Fruit fly (Drosophila melanogaster) whole organism, embryonic: ENCODE measurements around the gene Rab23.

ENCODE experiments used
- B-H1 ChIP-seq: fragments of 200-800 bp; sonication (Bioruptor generic); IDR thresholded peaks from 3 replicates; pipeline ENCODE4 v1.3.6; 2022; ENCODE audit warnings: missing biosample characterization, missing genetic modification characterization
- BtbVII ChIP-seq: fragments of 200-800 bp; sonication (Bioruptor generic); optimal IDR thresholded peaks from 3 replicates; lab custom pipeline; 2017; ENCODE audit warnings: missing biosample characterization, mild to moderate bottlenecking, missing genetic modification characterization
- CG10366 ChIP-seq: fragments of 200-800 bp; sonication (Bioruptor generic); IDR thresholded peaks from 2 replicates; pipeline ENCODE4 v1.3.6; 2022; ENCODE audit warnings: missing biosample characterization, missing genetic modification characterization
- CG12071 ChIP-seq: fragments of 200-800 bp; sonication (Bioruptor generic); optimal IDR thresholded peaks from 3 replicates; lab custom pipeline; 2018; ENCODE audit warnings: missing biosample characterization, mild to moderate bottlenecking, missing genetic modification characterization
- CG12219 ChIP-seq: fragments of 200-800 bp; sonication (Bioruptor generic); optimal IDR thresholded peaks from 3 replicates; lab custom pipeline; 2018; ENCODE audit warnings: missing biosample characterization, mild to moderate bottlenecking, missing genetic modification characterization
- CG12391 ChIP-seq: fragments of 200-800 bp; sonication (Bioruptor generic); optimal IDR thresholded peaks from 3 replicates; lab custom pipeline; 2018; ENCODE audit warnings: missing biosample characterization, mild to moderate bottlenecking, missing genetic modification characterization, moderate library complexity
- CG15011 ChIP-seq: fragments of 200-800 bp; sonication (Bioruptor generic); optimal IDR thresholded peaks from 3 replicates; lab custom pipeline; 2018; ENCODE audit warnings: missing biosample characterization, mild to moderate bottlenecking, missing genetic modification characterization
- CG17186 ChIP-seq: fragments of 200-800 bp; sonication (Bioruptor generic); optimal IDR thresholded peaks from 3 replicates; lab custom pipeline; 2017; ENCODE audit warnings: missing biosample characterization, missing genetic modification reagents, missing genetic modification characterization
- CG2129 ChIP-seq: fragments of 200-800 bp; sonication (Bioruptor generic); IDR thresholded peaks from 2 replicates; pipeline ENCODE4 v1.3.6; 2022; ENCODE audit warnings: missing biosample characterization, missing genetic modification characterization; ENCODE audit not compliant: partially characterized antibody
- CG3065 ChIP-seq: fragments of 200-800 bp; sonication (Bioruptor generic); optimal IDR thresholded peaks from 2 replicates; lab custom pipeline; 2016; ENCODE audit warnings: missing biosample characterization, missing genetic modification characterization
- CG3163 ChIP-seq: fragments of 200-800 bp; sonication (Bioruptor generic); optimal IDR thresholded peaks from 3 replicates; lab custom pipeline; 2016; ENCODE audit warnings: missing biosample characterization, missing genetic modification characterization
- CG32532 ChIP-seq: fragments of 200-800 bp; sonication (Bioruptor generic); IDR thresholded peaks from 2 replicates; pipeline ENCODE4 v1.3.6; 2022; ENCODE audit warnings: missing biosample characterization, missing genetic modification characterization
- CG3407 ChIP-seq: fragments of 200-800 bp; sonication (Bioruptor generic); optimal IDR thresholded peaks from 2 replicates; lab custom pipeline; 2018; ENCODE audit warnings: missing biosample characterization, mild to moderate bottlenecking, missing genetic modification characterization
- CG4820 ChIP-seq: fragments of 200-800 bp; sonication (Bioruptor generic); optimal IDR thresholded peaks from 3 replicates; lab custom pipeline; 2016; ENCODE audit warnings: missing biosample characterization, missing genetic modification characterization
- CG4854 ChIP-seq: fragments of 200-800 bp; sonication (Bioruptor generic); optimal IDR thresholded peaks from 2 replicates; lab custom pipeline; 2016; ENCODE audit warnings: missing biosample characterization, missing genetic modification characterization, inconsistent platforms
- CG6791 ChIP-seq: fragments of 200-800 bp; sonication (Bioruptor generic); IDR thresholded peaks from 3 replicates; pipeline ENCODE4 v1.3.6; 2022; ENCODE audit warnings: missing biosample characterization, missing genetic modification characterization; ENCODE audit not compliant: partially characterized antibody
- CG7372 ChIP-seq: fragments of 200-800 bp; sonication (Bioruptor generic); IDR thresholded peaks from 2 replicates; pipeline ENCODE4 v1.3.6; 2022; ENCODE audit warnings: missing biosample characterization, missing genetic modification characterization
- CG8478 ChIP-seq: fragments of >200 bp; optimal IDR thresholded peaks from 2 replicates; lab custom pipeline; 2018
- CG9215 ChIP-seq: fragments of 200-800 bp; sonication (Bioruptor generic); IDR thresholded peaks from 2 replicates; pipeline ENCODE4 v1.3.6; 2022; ENCODE audit warnings: missing biosample characterization, missing genetic modification characterization
- CG9437 ChIP-seq: fragments of 200-800 bp; sonication (Bioruptor generic); optimal IDR thresholded peaks from 2 replicates; lab custom pipeline; 2018; ENCODE audit warnings: missing biosample characterization, mild to moderate bottlenecking, missing genetic modification characterization
- CG9817 ChIP-seq: fragments of 200-800 bp; sonication (Bioruptor generic); optimal IDR thresholded peaks from 2 replicates; lab custom pipeline; 2018; ENCODE audit warnings: missing biosample characterization, mild to moderate bottlenecking, missing genetic modification characterization, moderate library complexity
- D19B ChIP-seq: fragments of 200-800 bp; sonication (Bioruptor generic); optimal IDR thresholded peaks from 2 replicates; lab custom pipeline; 2017; ENCODE audit warnings: missing biosample characterization, mild to moderate bottlenecking, missing genetic modification characterization
- Dad ChIP-seq: fragments of 200-800 bp; sonication (Bioruptor generic); optimal IDR thresholded peaks from 3 replicates; lab custom pipeline; 2016; ENCODE audit warnings: missing biosample characterization, missing genetic modification characterization
- Dref ChIP-seq: fragments of 200-800 bp; sonication (Bioruptor generic); IDR thresholded peaks from 2 replicates; pipeline ENCODE4 v1.3.6; 2022; ENCODE audit warnings: missing biosample characterization, missing genetic modification characterization
- Eip74EF ChIP-seq, 2 experiments: fragments of 200-800 bp in 1 of 2; fragments of >200 bp in 1 of 2; sonication (Bioruptor generic) in 1 of 2; optimal IDR thresholded peaks; 2 replicates each; lab custom pipeline; 2017 to 2019; ENCODE audit warnings: missing biosample characterization in 2 of 2, missing genetic modification characterization in 2 of 2, mild to moderate bottlenecking in 1 of 2, moderate library complexity in 1 of 2
- Fer2 ChIP-seq: fragments of 200-800 bp; sonication (Bioruptor generic); optimal IDR thresholded peaks from 2 replicates; lab custom pipeline; 2018; ENCODE audit warnings: missing biosample characterization, mild to moderate bottlenecking, missing genetic modification characterization, moderate library complexity
- HLH54F ChIP-seq: fragments of 200-800 bp; sonication (Bioruptor generic); optimal IDR thresholded peaks from 3 replicates; lab custom pipeline; 2016; ENCODE audit warnings: missing biosample characterization, missing genetic modification characterization
- Oaz ChIP-seq: fragments of 200-800 bp; sonication (Bioruptor generic); IDR thresholded peaks from 2 replicates; pipeline ENCODE4 v1.3.6; 2022; ENCODE audit warnings: missing biosample characterization, missing genetic modification characterization
- Oli ChIP-seq: fragments of 200-800 bp; sonication (Bioruptor generic); optimal IDR thresholded peaks from 2 replicates; lab custom pipeline; 2018; ENCODE audit warnings: missing biosample characterization, mild to moderate bottlenecking, missing genetic modification characterization, moderate library complexity
- Spps ChIP-seq: fragments of 200-800 bp; sonication (Bioruptor generic); optimal IDR thresholded peaks from 2 replicates; lab custom pipeline; 2018; ENCODE audit warnings: missing biosample characterization, mild to moderate bottlenecking, missing genetic modification characterization
- Sry-β ChIP-seq: fragments of 200-800 bp; sonication (Bioruptor generic); optimal IDR thresholded peaks from 2 replicates; lab custom pipeline; 2018; ENCODE audit warnings: missing biosample characterization, mild to moderate bottlenecking, missing genetic modification characterization, moderate library complexity
- Ssrp ChIP-seq: fragments of 200-800 bp; sonication (Bioruptor generic); optimal IDR thresholded peaks from 2 replicates; lab custom pipeline; 2018; ENCODE audit warnings: missing biosample characterization, mild to moderate bottlenecking, missing genetic modification characterization, moderate library complexity
- TFAM ChIP-seq: fragments of 200-800 bp; sonication (Bioruptor generic); optimal IDR thresholded peaks from 2 replicates; lab custom pipeline; 2017; ENCODE audit warnings: missing biosample characterization, missing genetic modification characterization, inconsistent platforms
- Trl ChIP-seq, 3 experiments: fragments of >200 bp in 2 of 3; fragments of 200-800 bp in 1 of 3; sonication (Bioruptor generic) in 1 of 3; optimal IDR thresholded peaks; 2 replicates in 1 of 3; 3 replicates in 2 of 3; lab custom pipeline; 2016 to 2017; ENCODE audit warnings: missing biosample characterization in 1 of 3, missing genetic modification characterization in 1 of 3
- az2 ChIP-seq: fragments of 200-800 bp; sonication (Bioruptor generic); optimal IDR thresholded peaks from 3 replicates; lab custom pipeline; 2016; ENCODE audit warnings: missing biosample characterization, missing genetic modification characterization
- chif ChIP-seq, 2 experiments: fragments of 200-800 bp; sonication (Bioruptor generic); optimal IDR thresholded peaks; 3 replicates each; lab custom pipeline; 2016; ENCODE audit warnings: missing biosample characterization in 2 of 2, missing genetic modification characterization in 2 of 2
- chn ChIP-seq: fragments of 200-800 bp; sonication (Bioruptor generic); optimal IDR thresholded peaks from 2 replicates; lab custom pipeline; 2016; ENCODE audit warnings: missing biosample characterization, missing genetic modification characterization
- corto ChIP-seq: fragments of 200-800 bp; sonication (Bioruptor generic); optimal IDR thresholded peaks from 2 replicates; lab custom pipeline; 2016; ENCODE audit warnings: missing biosample characterization, mild to moderate bottlenecking, missing genetic modification characterization, moderate library complexity
- dysf ChIP-seq: fragments of 200-800 bp; sonication (Bioruptor generic); IDR thresholded peaks from 3 replicates; pipeline ENCODE4 v1.3.6; 2022; ENCODE audit warnings: missing biosample characterization, missing genetic modification characterization
- emc ChIP-seq: fragments of 200-800 bp; sonication (Bioruptor generic); optimal IDR thresholded peaks from 2 replicates; lab custom pipeline; 2016; ENCODE audit warnings: missing biosample characterization, missing genetic modification characterization
- jigr1 ChIP-seq: fragments of 200-800 bp; sonication (Bioruptor generic); IDR thresholded peaks from 3 replicates; pipeline ENCODE4 v1.3.6; 2022; ENCODE audit warnings: missing biosample characterization, missing genetic modification characterization
- lab ChIP-seq: fragments of 200-800 bp; sonication (Bioruptor generic); optimal IDR thresholded peaks from 3 replicates; lab custom pipeline; 2017; ENCODE audit warnings: missing biosample characterization, missing genetic modification characterization, mild to moderate bottlenecking, moderate library complexity, missing genetic modification reagents
- lmd ChIP-seq: fragments of 200-800 bp; sonication (Bioruptor generic); IDR thresholded peaks from 2 replicates; pipeline ENCODE4 v1.3.6; 2022; ENCODE audit warnings: missing biosample characterization, missing genetic modification characterization
- oc ChIP-seq: fragments of 200-800 bp; sonication (Bioruptor generic); optimal IDR thresholded peaks from 2 replicates; lab custom pipeline; 2018; ENCODE audit warnings: missing biosample characterization, mild to moderate bottlenecking, missing genetic modification characterization, moderate library complexity
- pfk ChIP-seq: fragments of 200-800 bp; sonication (Bioruptor generic); optimal IDR thresholded peaks from 2 replicates; lab custom pipeline; 2018; ENCODE audit warnings: missing biosample characterization, mild to moderate bottlenecking, missing genetic modification characterization, moderate library complexity
- pita ChIP-seq: fragments of 200-800 bp; sonication (Bioruptor generic); optimal IDR thresholded peaks from 2 replicates; lab custom pipeline; 2017; ENCODE audit warnings: missing biosample characterization, mild to moderate bottlenecking, missing genetic modification characterization
- pzg ChIP-seq: fragments of 200-800 bp; sonication (Bioruptor generic); optimal IDR thresholded peaks from 3 replicates; lab custom pipeline; 2018; ENCODE audit warnings: missing biosample characterization, mild to moderate bottlenecking, missing genetic modification characterization, moderate library complexity
- trem ChIP-seq: fragments of 200-800 bp; optimal IDR thresholded peaks from 3 replicates; lab custom pipeline; 2019; ENCODE audit warnings: missing biosample characterization, mild to moderate bottlenecking, missing genetic modification characterization, moderate library complexity

Gene Rab23

DNA sequence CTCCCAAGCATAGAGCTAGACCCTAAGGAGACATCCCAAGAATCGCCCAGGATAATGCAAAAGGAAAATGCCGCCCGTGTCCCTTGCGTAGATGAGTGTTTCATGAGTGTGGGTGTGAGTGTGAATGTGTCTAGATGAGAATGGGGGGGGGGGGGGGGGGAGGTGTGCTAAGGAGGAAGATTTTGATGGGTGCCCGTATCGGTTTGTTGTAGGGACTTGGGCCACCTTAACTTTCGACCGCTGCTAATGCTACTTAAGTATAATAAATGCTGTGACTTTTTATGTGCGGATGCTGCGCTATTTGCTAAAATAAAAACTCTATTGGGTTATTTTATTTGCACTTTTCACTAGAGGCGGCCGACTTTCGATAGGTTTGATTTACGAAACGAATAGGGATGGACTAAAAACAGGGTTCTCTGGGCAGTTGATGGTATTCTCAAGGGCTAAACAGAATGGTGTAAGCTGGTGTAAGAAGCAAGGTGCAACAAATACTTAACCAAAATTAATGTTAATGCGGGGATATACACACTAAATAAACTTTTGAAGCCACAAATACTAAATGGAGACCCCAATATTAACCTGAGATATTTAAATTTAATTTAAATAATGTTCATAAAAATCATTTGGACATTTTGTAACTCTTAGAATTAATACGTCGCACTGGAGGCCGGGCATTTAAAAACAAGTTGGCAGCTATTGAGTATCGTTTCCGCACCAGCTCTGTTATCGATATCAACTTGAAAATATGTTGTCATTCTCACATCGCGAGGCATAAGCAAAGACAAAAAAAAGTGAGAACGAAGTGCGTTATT lies 16.1 kb downstream of the Rab23 start, which contains the start of the genes Xe7 and Atg17 (continued):
- peak; percentile 90 for TF ChIP-seq lab (GFP tag; lab: Kevin White, UChicago)
- peak; percentile 65 for TF ChIP-seq CG12071
- peak; percentile 94 for TF ChIP-seq Ssrp (tag; lab: Kevin White, UChicago)
- peak; percentile 79 for TF ChIP-seq CG3407 (GFP tag; lab: Kevin White, UChicago)
- peak; percentile 94 for TF ChIP-seq CG7372 (GFP tag; lab: Robert Waterston, UW)
- peak; percentile 87 for TF ChIP-seq B-H1 (GFP tag; lab: Robert Waterston, UW)
- TF ChIP-seq CG17186 (GFP tag; lab: Kevin White, UChicago): peak; percentile 66
- TF ChIP-seq CG12219 (GFP tag; lab: Kevin White, UChicago): peak; percentile 68
- peak; percentile 77 for TF ChIP-seq CG4854 (GFP tag; lab: Kevin White, UChicago)
- TF ChIP-seq pita (GFP tag; lab: Kevin White, UChicago): no peak
- peak; percentile 77 for TF ChIP-seq emc (GFP tag; lab: Kevin White, UChicago)
- TF ChIP-seq pfk (GFP tag; lab: Kevin White, UChicago): peak; percentile 43
- TF ChIP-seq D19B: peak; percentile 79
- peak; percentile 90 for TF ChIP-seq Oli (tag; lab: Kevin White, UChicago)
- TF ChIP-seq CG8478 (lab: Kevin White, UChicago): no peak
- TF ChIP-seq Fer2 (tag; lab: Kevin White, UChicago): peak; percentile 95
- peak; percentile 70 for TF ChIP-seq Dref
- TF ChIP-seq pzg (GFP tag; lab: Kevin White, UChicago): peak; percentile 57
- TF ChIP-seq chif (GFP tag; optimal IDR thresholded peaks at IDR 0.05; lab: Kevin White, UChicago): peak; percentile 79 to 90
- TF ChIP-seq TFAM (GFP tag; lab: Kevin White, UChicago): peak; percentile 16
- TF ChIP-seq Spps: peak; percentile 54
- peak; percentile 91 for TF ChIP-seq az2 (GFP tag; lab: Kevin White, UChicago)
- peak; percentile 86 for TF ChIP-seq CG9437 (GFP tag; lab: Kevin White, UChicago)
- peak; percentile 96 for TF ChIP-seq CG9215
- TF ChIP-seq Dad (GFP tag; lab: Kevin White, UChicago): peak; percentile 82
- TF ChIP-seq CG2129: peak; percentile 37; the same call in 1 of the 2 replicates
- peak; percentile 77 for TF ChIP-seq BtbVII (GFP tag; lab: Kevin White, UChicago)
- peak; percentile 94 for TF ChIP-seq CG32532
- TF ChIP-seq chn (GFP tag; lab: Kevin White, UChicago): peak; percentile 92
- peak in 1 of 2 experiments; percentile 75 for TF ChIP-seq Eip74EF (GFP tag; optimal IDR thresholded peaks at IDR 0.05; lab: Kevin White, UChicago)
- TF ChIP-seq corto (GFP tag; lab: Kevin White, UChicago): peak; percentile 64
- TF ChIP-seq trem (tag; lab: Kevin White, UChicago): peak; percentile 99
- TF ChIP-seq CG9817 (tag; lab: Kevin White, UChicago): peak; percentile 98
- peak; percentile 42 for TF ChIP-seq CG3163 (GFP tag; lab: Kevin White, UChicago)
- TF ChIP-seq CG15011 (GFP tag; lab: Kevin White, UChicago): peak; percentile 77
- peak; percentile 94 for TF ChIP-seq CG12391
- TF ChIP-seq Oaz: peak; percentile 84
- no peak for TF ChIP-seq Sry-β (GFP tag; lab: Kevin White, UChicago)
- 0 out of 3 replicates have a peak, but pooled peaks have one; percentile 52 for TF ChIP-seq CG6791 (GFP tag; lab: Robert Waterston, UW)
- peak; percentile 85 for TF ChIP-seq CG4820 (GFP tag; lab: Kevin White, UChicago)
- TF ChIP-seq CG3065 (GFP tag; lab: Kevin White, UChicago): peak; percentile 84
- TF ChIP-seq dysf (GFP tag; lab: Robert Waterston, UW): peak; percentile 94
- TF ChIP-seq oc (tag; lab: Kevin White, UChicago): no peak
- no peak for TF ChIP-seq Trl (optimal IDR thresholded peaks at IDR 0.05; lab: Kevin White, UChicago)
- peak; percentile 89 for TF ChIP-seq Trl (GFP tag; optimal IDR thresholded peaks at IDR 0.05; lab: Kevin White, UChicago)
- peak; percentile 93 for TF ChIP-seq HLH54F
- TF ChIP-seq CG10366 (GFP tag; lab: Robert Waterston, UW): peak; percentile 91
- TF ChIP-seq lmd (GFP tag; lab: Robert Waterston, UW): peak; percentile 95
- peak; percentile 79; the same call in 2 of the 3 replicates for TF ChIP-seq jigr1 (GFP tag; lab: Robert Waterston, UW)
